Worm (Caenorhabditis elegans): ENCODE results near the gene clec-72.

Gene clec-72

ce11 chrIV:3937097-3937496, 7.5 kb upstream of the clec-72 start, which contains the start of gene clec-71:
Gene clec-71, plus strand, starts transcription at chrIV:3937458.
- TF ChIP-seq elt-2 (tag; optimal IDR thresholded peaks at IDR 0.05) (peak; percentile 58), hpl-2 (GFP tag; optimal IDR thresholded peaks at IDR 0.05) (no peak)

- no peak for TF ChIP-seq C16A3.4 (tag; optimal IDR thresholded peaks at IDR 0.05)
- no peak for TF ChIP-seq lsy-2 (tag; optimal IDR thresholded peaks at IDR 0.05)
- TF ChIP-seq isw-1 (GFP tag; IDR thresholded peaks at IDR 0.05): no peak
- TF ChIP-seq pag-3 (tag; optimal IDR thresholded peaks at IDR 0.05; ENCODE audit: borderline replicate concordance, insufficient read depth): no peak
- TF ChIP-seq nhr-90 (tag; optimal IDR thresholded peaks at IDR 0.05; ENCODE audit: poor library complexity): no peak
- TF ChIP-seq hlh-17 (GFP tag; optimal IDR thresholded peaks at IDR 0.05; ENCODE audit: borderline replicate concordance): no peak
- no peak for TF ChIP-seq sptf-1 (tag; optimal IDR thresholded peaks at IDR 0.05)
- TF ChIP-seq ces-1 (GFP tag; optimal IDR thresholded peaks at IDR 0.05): no peak
- no peak for TF ChIP-seq unc-130 (tag; optimal IDR thresholded peaks at IDR 0.05)
- no peak for TF ChIP-seq dsc-1 (tag; optimal IDR thresholded peaks at IDR 0.05)
- TF ChIP-seq nhr-77 (tag; optimal IDR thresholded peaks at IDR 0.05): no peak
- no peak for TF ChIP-seq rnt-1 (tag; optimal IDR thresholded peaks at IDR 0.05)
- TF ChIP-seq ets-5 (GFP tag; IDR thresholded peaks at IDR 0.05): no peak
- no peak for TF ChIP-seq mep-1 (tag; optimal IDR thresholded peaks at IDR 0.05)
- TF ChIP-seq ceh-82 (tag; optimal IDR thresholded peaks at IDR 0.05): no peak
- no peak for TF ChIP-seq sox-4 (tag; optimal IDR thresholded peaks at IDR 0.05)
- no peak for TF ChIP-seq fkh-8 (tag; optimal IDR thresholded peaks at IDR 0.05)
- no peak for TF ChIP-seq tbx-2 (tag; optimal IDR thresholded peaks at IDR 0.05)
These were observed 2.8 kb upstream of the clec-72 start, which contains the start of gene clec-174 for ce11 chrIV:3941658-3942328. Gene clec-174, minus strand, starts transcription at chrIV:3941708.

- TF ChIP-seq F16B12.6 (tag; optimal IDR thresholded peaks at IDR 0.05): no peak
- TF ChIP-seq hlh-4 (tag; optimal IDR thresholded peaks at IDR 0.05): no peak
- TF ChIP-seq aly-2 (tag; optimal IDR thresholded peaks at IDR 0.05): no peak
- no peak for TF ChIP-seq nhr-85 (tag)
- no peak for TF ChIP-seq ztf-4 (tag; optimal IDR thresholded peaks at IDR 0.05)
- TF ChIP-seq hpl-2 (GFP tag; optimal IDR thresholded peaks at IDR 0.05): no peak
- no peak for TF ChIP-seq pag-3 (tag; optimal IDR thresholded peaks at IDR 0.05; ENCODE audit: borderline replicate concordance, insufficient read depth)
- no peak for TF ChIP-seq nhr-76 (tag; optimal IDR thresholded peaks at IDR 0.05)
- no peak for TF ChIP-seq nhr-28 (tag; optimal IDR thresholded peaks at IDR 0.05)
- TF ChIP-seq fkh-10 (GFP tag; optimal IDR thresholded peaks at IDR 0.05): no peak
- no peak for TF ChIP-seq blmp-1 (tag; optimal IDR thresholded peaks at IDR 0.05)
- TF ChIP-seq efl-1 (optimal IDR thresholded peaks at IDR 0.05): no peak
- no peak for TF ChIP-seq efl-1 (GFP tag; optimal IDR thresholded peaks at IDR 0.05 in 1 of 2)
- TF ChIP-seq nhr-12 (tag; optimal IDR thresholded peaks at IDR 0.05): no peak
- TF ChIP-seq mep-1 (tag; optimal IDR thresholded peaks at IDR 0.05): no peak
- TF ChIP-seq nhr-20 (tag; optimal IDR thresholded peaks at IDR 0.05): no peak
- TF ChIP-seq ceh-90 (tag; optimal IDR thresholded peaks at IDR 0.05): no peak
- TF ChIP-seq grh-1 (GFP tag; IDR thresholded peaks at IDR 0.05): no peak
These were observed 1.6 kb upstream of the clec-72 start, which contains the start of gene Y46C8AL.11 for ce11 chrIV:3943003-3943402. Gene Y46C8AL.11, plus strand, starts transcription at chrIV:3943303.

ce11 chrIV:3956095-3956494, 11.5 kb downstream of the clec-72 start, which contains the start of gene clec-73:
Gene clec-73, minus strand, starts transcription at chrIV:3956195.
- TF ChIP-seq mep-1 (tag; optimal IDR thresholded peaks at IDR 0.05) (no peak), hpl-2 (GFP tag; optimal IDR thresholded peaks at IDR 0.05) (no peak), nhr-12 (tag; optimal IDR thresholded peaks at IDR 0.05) (no peak), fkh-8 (tag; optimal IDR thresholded peaks at IDR 0.05) (no peak), isw-1 (GFP tag; IDR thresholded peaks at IDR 0.05) (no peak), unc-86 (tag; optimal IDR thresholded peaks at IDR 0.05) (no peak), aha-1 (tag; optimal IDR thresholded peaks at IDR 0.05) (no peak), C16A3.4 (tag; optimal IDR thresholded peaks at IDR 0.05) (no peak), efl-3 (GFP tag; optimal IDR thresholded peaks at IDR 0.05) (no peak), fkh-4 (tag; optimal IDR thresholded peaks at IDR 0.05; ENCODE audit: borderline replicate concordance) (no peak), lin-14 (GFP tag; optimal IDR thresholded peaks at IDR 0.05) (no peak), ceh-8 (GFP tag; optimal IDR thresholded peaks at IDR 0.05) (no peak), nhr-20 (tag; optimal IDR thresholded peaks at IDR 0.05) (no peak), nhr-11 (tag; optimal IDR thresholded peaks at IDR 0.05) (no peak), lin-39 (tag; optimal IDR thresholded peaks at IDR 0.05) (no peak), alr-1 (tag; optimal IDR thresholded peaks at IDR 0.05; ENCODE audit: borderline replicate concordance) (no peak), rnt-1 (tag; optimal IDR thresholded peaks at IDR 0.05) (no peak), C04F5.9 (tag; optimal IDR thresholded peaks at IDR 0.05) (no peak), mef-2 (tag; optimal IDR thresholded peaks at IDR 0.05) (no peak)

Data from whole organism, L1 larva.